Worm (Caenorhabditis elegans) whole organism, L1 larva: ENCODE results near the gene Y44A6D.5.

Experiments used
- C34B4.2 ChIP-seq: sonication (generic microtip); optimal IDR thresholded peaks from 2 replicates; lab custom pipeline; 2017; ENCODE audit warnings: mild to moderate bottlenecking, missing genetic modification characterization, missing compliant biosample characterization
- Y116A8C.19 ChIP-seq: sonication (generic microtip); optimal IDR thresholded peaks from 2 replicates; lab custom pipeline; 2016; ENCODE audit warnings: missing compliant biosample characterization, missing genetic modification characterization, borderline replicate concordance
- alr-1 ChIP-seq: fragments of 200-800 bp; sonication (Bioruptor generic); optimal IDR thresholded peaks from 2 replicates; lab custom pipeline; 2018; ENCODE audit warnings: borderline replicate concordance, mild to moderate bottlenecking, missing genetic modification characterization, missing compliant biosample characterization
- blmp-1 ChIP-seq: fragments of 150-350 bp; optimal IDR thresholded peaks from 2 replicates; lab custom pipeline; 2014; ENCODE audit warnings: missing biosample characterization, missing genetic modification characterization
- ceh-8 ChIP-seq: fragments of 200-800 bp; sonication (Bioruptor generic); optimal IDR thresholded peaks from 2 replicates; lab custom pipeline; 2018; ENCODE audit warnings: mild to moderate bottlenecking, missing genetic modification characterization, moderate library complexity, missing compliant biosample characterization
- ceh-90 ChIP-seq: sonication (generic microtip); optimal IDR thresholded peaks from 2 replicates; lab custom pipeline; 2016; ENCODE audit warnings: missing genetic modification characterization, missing compliant biosample characterization
- ces-1 ChIP-seq: fragments of 150-350 bp; optimal IDR thresholded peaks from 2 replicates; lab custom pipeline; 2014; ENCODE audit warnings: missing biosample characterization, missing genetic modification reagents, missing genetic modification characterization
- efl-1 ChIP-seq, 4 experiments: fragments of 150-350 bp; optimal IDR thresholded peaks in 3 of 4; peaks in 1 of 4; 1 replicate in 1 of 4; 2 replicates in 3 of 4; lab custom pipeline; 2014; ENCODE audit warnings: missing biosample characterization in 2 of 4, missing genetic modification characterization in 2 of 4, missing genetic modification reagents in 2 of 4
- efl-3 ChIP-seq: fragments of 200-800 bp; sonication (Bioruptor generic); optimal IDR thresholded peaks from 2 replicates; lab custom pipeline; 2018; ENCODE audit warnings: mild to moderate bottlenecking, missing genetic modification characterization, missing compliant biosample characterization
- egl-13 ChIP-seq: sonication (generic microtip); optimal IDR thresholded peaks from 2 replicates; lab custom pipeline; 2016; ENCODE audit warnings: missing genotype, missing genetic modification reagents, missing genetic modification characterization, missing compliant biosample characterization
- ets-5 ChIP-seq: fragments of 200-800 bp; sonication (Bioruptor generic); IDR thresholded peaks from 2 replicates; pipeline ENCODE4 v1.3.6; 2022; ENCODE audit warnings: missing genetic modification characterization, missing compliant biosample characterization
- fkh-8 ChIP-seq: sonication (generic microtip); optimal IDR thresholded peaks from 2 replicates; lab custom pipeline; 2016; ENCODE audit warnings: mild to moderate bottlenecking, missing genetic modification characterization, missing compliant biosample characterization
- hlh-17 ChIP-seq: fragments of 200-800 bp; sonication (Bioruptor generic); optimal IDR thresholded peaks from 2 replicates; lab custom pipeline; 2018; ENCODE audit warnings: missing genetic modification characterization, mild to moderate bottlenecking, missing compliant biosample characterization, moderate library complexity, borderline replicate concordance
- hpl-2 ChIP-seq: fragments of 150-350 bp; optimal IDR thresholded peaks from 2 replicates; lab custom pipeline; 2014; ENCODE audit warnings: missing biosample characterization, missing genetic modification reagents, missing genetic modification characterization
- isw-1 ChIP-seq: fragments of 200-800 bp; sonication (Bioruptor generic); IDR thresholded peaks from 2 replicates; pipeline ENCODE4 v1.3.6; 2022; ENCODE audit warnings: missing genetic modification characterization, missing compliant biosample characterization
- lin-14 ChIP-seq: fragments of 200-800 bp; sonication (Bioruptor generic); optimal IDR thresholded peaks from 2 replicates; lab custom pipeline; 2018; ENCODE audit warnings: mild to moderate bottlenecking, missing genetic modification characterization, moderate library complexity, missing compliant biosample characterization
- lin-35 ChIP-seq, 2 experiments: fragments of 150-350 bp; optimal IDR thresholded peaks; 2 replicates each; lab custom pipeline; 2014; ENCODE audit warnings: missing biosample characterization in 2 of 2, missing genetic modification characterization in 2 of 2, missing genetic modification reagents in 2 of 2
- lin-39 ChIP-seq: fragments of 150-350 bp; optimal IDR thresholded peaks from 2 replicates; lab custom pipeline; 2014; ENCODE audit warnings: missing biosample characterization, missing genetic modification reagents, missing genetic modification characterization
- mdl-1 ChIP-seq, 2 experiments: fragments of 150-350 bp; optimal IDR thresholded peaks; 2 replicates each; lab custom pipeline; 2014 to 2017; ENCODE audit warnings: missing biosample characterization in 2 of 2, missing genetic modification characterization in 2 of 2, inconsistent platforms in 1 of 2
- mef-2 ChIP-seq: fragments of 150-350 bp; optimal IDR thresholded peaks from 2 replicates; lab custom pipeline; 2014; ENCODE audit warnings: missing biosample characterization, missing genetic modification characterization
- nhr-11 ChIP-seq: fragments of 150-350 bp; optimal IDR thresholded peaks from 2 replicates; lab custom pipeline; 2014; ENCODE audit warnings: missing biosample characterization, missing genetic modification characterization
- nhr-12 ChIP-seq: sonication (generic microtip); optimal IDR thresholded peaks from 2 replicates; lab custom pipeline; 2017; ENCODE audit warnings: missing biosample characterization, missing genetic modification characterization
- nhr-76 ChIP-seq: sonication (generic microtip); optimal IDR thresholded peaks from 2 replicates; lab custom pipeline; 2017; ENCODE audit warnings: missing biosample characterization, missing genetic modification characterization
- nhr-85 ChIP-seq: sonication (generic microtip); peaks from one replicate; lab custom pipeline; 2016; ENCODE audit warnings: missing genetic modification characterization, inconsistent platforms, missing compliant biosample characterization
- nhr-90 ChIP-seq: sonication (generic microtip); optimal IDR thresholded peaks from 2 replicates; lab custom pipeline; 2016; ENCODE audit warnings: mild to moderate bottlenecking, missing genetic modification characterization, missing compliant biosample characterization; ENCODE audit not compliant: poor library complexity
- pag-3 ChIP-seq: sonication (generic microtip); optimal IDR thresholded peaks from 2 replicates; lab custom pipeline; 2017; ENCODE audit warnings: missing genetic modification characterization, mild to moderate bottlenecking, missing compliant biosample characterization, antibody characterized with exemption, borderline replicate concordance; ENCODE audit not compliant: insufficient read depth
- rnt-1 ChIP-seq: sonication (generic microtip); optimal IDR thresholded peaks from 2 replicates; lab custom pipeline; 2016; ENCODE audit warnings: mild to moderate bottlenecking, missing genetic modification characterization, moderate library complexity, missing compliant biosample characterization
- sox-4 ChIP-seq: sonication (generic microtip); optimal IDR thresholded peaks from 2 replicates; lab custom pipeline; 2016; ENCODE audit warnings: missing genetic modification characterization, missing compliant biosample characterization
- unc-130 ChIP-seq: fragments of 150-350 bp; optimal IDR thresholded peaks from 2 replicates; lab custom pipeline; 2017; ENCODE audit warnings: missing biosample characterization, missing genetic modification characterization, inconsistent platforms
- unc-86 ChIP-seq: sonication (generic microtip); optimal IDR thresholded peaks from 2 replicates; lab custom pipeline; 2016; ENCODE audit warnings: missing genetic modification characterization, missing compliant biosample characterization
- unc-98 ChIP-seq: fragments of 200-800 bp; sonication (Bioruptor generic); IDR thresholded peaks from 2 replicates; pipeline ENCODE4 v1.3.6; 2022; ENCODE audit warnings: missing genetic modification characterization, missing compliant biosample characterization
- vab-15 ChIP-seq: sonication (generic microtip); optimal IDR thresholded peaks from 2 replicates; lab custom pipeline; 2017; ENCODE audit warnings: missing genotype, mild to moderate bottlenecking, missing genetic modification characterization, missing compliant biosample characterization
- ztf-4 ChIP-seq: fragments of 150-350 bp; optimal IDR thresholded peaks from 2 replicates; lab custom pipeline; 2014; ENCODE audit warnings: missing biosample characterization, missing genetic modification characterization

The Y44A6D.5 gene

ce11 chrV:20820033-20820432 is 17.2 kb upstream of the Y44A6D.5 start, which contains the start of gene T03D8.6:
Gene T03D8.6 (minus strand): TSS chrV:20820330.
- TF ChIP-seq Y116A8C.19 (tag; lab: Kevin White, UChicago) (no peak), blmp-1 (tag; lab: Kevin White, UChicago) (peak; percentile 68)

ce11 chrV:20815842-20816241 is 13.0 kb upstream of the Y44A6D.5 start, which contains the start of gene sshk-1:
Gene sshk-1 (plus strand): TSS chrV:20816142.
- TF ChIP-seq nhr-11 (tag; lab: Kevin White, UChicago) (no peak), sox-4 (tag; lab: Kevin White, UChicago) (no peak), fkh-8 (tag; lab: Kevin White, UChicago) (no peak), ceh-90 (tag; lab: Kevin White, UChicago) (no peak), unc-130 (tag; lab: Kevin White, UChicago) (no peak), ets-5 (GFP tag; lab: Robert Waterston, UW) (no peak), efl-3 (GFP tag; lab: Kevin White, UChicago) (no peak), ceh-8 (GFP tag; lab: Kevin White, UChicago) (no peak), nhr-76 (no peak), pag-3 (tag; lab: Kevin White, UChicago) (no peak), C34B4.2 (no peak)

ce11 chrV:20814424-20814823 is 11.6 kb upstream of the Y44A6D.5 start, which contains the start of gene Y44A6D.7:
Gene Y44A6D.7 (plus strand): TSS chrV:20814724.
- TF ChIP-seq lin-35 (GFP tag; optimal IDR thresholded peaks at IDR 0.05; lab: Kevin White, UChicago) (no peak), egl-13 (tag; lab: Kevin White, UChicago) (no peak), vab-15 (tag; lab: Kevin White, UChicago) (no peak), nhr-85 (tag; lab: Kevin White, UChicago) (peak; percentile 30), hpl-2 (GFP tag; lab: Kevin White, UChicago) (no peak), lin-39 (tag; lab: Kevin White, UChicago) (no peak)
- TF ChIP-seq, all 84 proteins: peak for 1

- TF ChIP-seq hlh-17 (GFP tag; lab: Kevin White, UChicago) (no peak), efl-1 (optimal IDR thresholded peaks at IDR 0.05; lab: Kevin White, UChicago) (no peak), efl-1 (GFP tag; optimal IDR thresholded peaks at IDR 0.05 in 1 of 2; lab: Kevin White, UChicago) (peak in 1 of 2 experiments; percentile 7), lin-14 (peak; percentile 56)
Measured at ce11 chrV:20813646-20814045, 10.8 kb upstream of the Y44A6D.5 start.

- TF ChIP-seq mef-2 (tag; lab: Kevin White, UChicago) (no peak), ets-5 (GFP tag; lab: Robert Waterston, UW) (no peak), nhr-90 (tag; lab: Kevin White, UChicago) (no peak), rnt-1 (no peak), unc-86 (no peak), efl-1 (optimal IDR thresholded peaks at IDR 0.05; lab: Kevin White, UChicago) (no peak), efl-1 (GFP tag; optimal IDR thresholded peaks at IDR 0.05 in 1 of 2; lab: Kevin White, UChicago) (no peak), isw-1 (GFP tag; lab: Robert Waterston, UW) (no peak), nhr-12 (tag; lab: Kevin White, UChicago) (no peak), mdl-1 (tag; optimal IDR thresholded peaks at IDR 0.05; lab: Kevin White, UChicago) (no peak), blmp-1 (tag; lab: Kevin White, UChicago) (no peak), unc-98 (GFP tag; lab: Robert Waterston, UW) (no peak), ztf-4 (tag; lab: Kevin White, UChicago) (no peak), alr-1 (tag; lab: Kevin White, UChicago) (no peak), ces-1 (GFP tag; lab: Kevin White, UChicago) (no peak), efl-3 (GFP tag; lab: Kevin White, UChicago) (no peak)
- TF ChIP-seq, all 84 proteins: peak for 0
Measured at ce11 chrV:20807038-20807437, 4.2 kb upstream of the Y44A6D.5 start, which contains the start of gene Y44A6D.6. Gene Y44A6D.6 (plus strand): TSS chrV:20807338.
